Worm (Caenorhabditis elegans): ENCODE data around the gene H12D21.9.

Gene H12D21.9

ce11 chrV:14855626-14856025, 53.7 kb downstream of the H12D21.9 start (continued):
- no peak for TF ChIP-seq php-3 (GFP tag; IDR thresholded peaks at IDR 0.05)
- no peak for TF ChIP-seq sdz-12 (GFP tag; optimal IDR thresholded peaks at IDR 0.05)
- TF ChIP-seq lin-15B (tag; optimal IDR thresholded peaks at IDR 0.05) = no peak
- TF ChIP-seq tag-97 (GFP tag; IDR thresholded peaks at IDR 0.05) = no peak
- TF ChIP-seq nhr-77 (tag; optimal IDR thresholded peaks at IDR 0.05) = peak; percentile 6
- no peak for TF ChIP-seq zag-1 (tag; optimal IDR thresholded peaks at IDR 0.05)
- TF ChIP-seq Y5F2A.4 (GFP tag; optimal IDR thresholded peaks at IDR 0.05) = no peak
- TF ChIP-seq Y48G9A.11 (GFP tag; IDR thresholded peaks at IDR 0.05) = 0 out of 2 replicates have a peak, but pooled peaks have one; percentile 28
- TF ChIP-seq ceh-20 (GFP tag; IDR thresholded peaks at IDR 0.05) = 0 out of 2 replicates have a peak, but pooled peaks have one; percentile 58
- peak; percentile 58; the same call in 1 of the 2 replicates for TF ChIP-seq hmg-1.1 (GFP tag; IDR thresholded peaks at IDR 0.05)
- TF ChIP-seq nhr-28 (tag; optimal IDR thresholded peaks at IDR 0.05) = peak; percentile 8
- peak in 1 of 2 experiments; percentile 37 for TF ChIP-seq daf-16 (GFP tag; optimal IDR thresholded peaks at IDR 0.05)
- peak; percentile 66 for TF ChIP-seq daf-16 (tag; optimal IDR thresholded peaks at IDR 0.05)
- TF ChIP-seq lin-1 (GFP tag; IDR thresholded peaks at IDR 0.05) = peak; percentile 48; the same call in 1 of the 2 replicates
- peak; percentile 62; the same call in 1 of the 2 replicates for TF ChIP-seq arid-1 (GFP tag; conservative IDR thresholded peaks at IDR 0.05)
- TF ChIP-seq tra-1 (GFP tag; IDR thresholded peaks at IDR 0.05) = 0 out of 2 replicates have a peak, but pooled peaks have one; percentile 22
- TF ChIP-seq spr-3 (GFP tag; optimal IDR thresholded peaks at IDR 0.05) = peak; percentile 35
- 0 out of 4 replicates have a peak, but pooled peaks of 1 of the 2 experiments have one; percentile 63 for TF ChIP-seq madf-5 (GFP tag; IDR thresholded peaks at IDR 0.05)
- TF ChIP-seq fos-1 (tag; optimal IDR thresholded peaks at IDR 0.05) = no peak

DNA sequence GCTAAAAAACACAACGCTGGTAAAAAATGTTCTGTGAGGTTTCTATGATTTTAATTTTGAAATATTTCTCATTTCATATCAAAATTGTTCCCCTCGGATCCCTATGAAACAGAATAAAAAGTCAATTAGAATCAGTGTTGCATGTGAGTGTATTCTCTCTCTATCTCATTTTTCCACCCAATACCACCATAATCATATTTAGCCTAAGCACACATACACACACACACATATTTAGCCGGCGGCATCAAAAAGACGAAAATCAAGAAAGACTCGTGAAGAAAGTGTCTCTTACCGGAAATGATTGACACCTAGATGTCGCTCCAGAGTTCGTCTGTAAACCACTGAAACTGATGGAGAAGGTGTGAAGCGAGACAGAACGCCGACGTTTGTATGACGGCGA, 55.0 kb downstream of the H12D21.9 start:
- TF ChIP-seq unc-39 (tag; optimal IDR thresholded peaks at IDR 0.05) (no peak), aha-1 (tag) (peak; percentile 72), dmd-6 (GFP tag; IDR thresholded peaks at IDR 0.05) (0 out of 2 replicates have a peak, but pooled peaks have one; percentile 21), ztf-11 (tag; optimal IDR thresholded peaks at IDR 0.05) (no peak)

DNA sequence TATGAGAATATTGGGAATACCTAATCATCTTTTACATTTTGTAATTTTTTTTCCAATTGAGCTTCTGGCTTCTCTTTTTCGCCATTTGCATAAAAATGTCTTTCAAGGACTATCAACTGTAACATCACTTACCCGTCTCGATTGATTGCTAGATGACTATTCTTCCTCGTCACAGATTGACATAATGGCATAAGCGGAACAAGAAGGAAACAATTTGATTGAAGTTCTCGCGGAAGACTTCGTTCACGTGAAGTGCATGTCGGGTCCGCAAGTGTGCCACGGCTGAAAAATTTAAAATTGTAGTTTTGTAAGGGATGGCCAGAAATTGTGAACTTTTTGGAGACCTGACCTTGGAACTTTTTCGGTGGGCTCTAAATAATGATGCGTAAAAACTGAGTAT, 55.5 kb downstream of the H12D21.9 start:
- TF ChIP-seq lir-3 (tag; optimal IDR thresholded peaks at IDR 0.05) (no peak), tra-1 (GFP tag; IDR thresholded peaks at IDR 0.05) (no peak), dmd-6 (GFP tag; IDR thresholded peaks at IDR 0.05) (peak; percentile 86), mxl-2 (GFP tag; conservative IDR thresholded peaks at IDR 0.05) (peak; percentile 83)

ce11 chrV:14852620-14853019, 56.7 kb downstream of the H12D21.9 start:
- TF ChIP-seq unc-39 (tag; optimal IDR thresholded peaks at IDR 0.05) = no peak
- TF ChIP-seq unc-62 (GFP tag; optimal IDR thresholded peaks at IDR 0.05 in 1 of 2) = peak in 1 of 2 experiments; percentile 85
- TF ChIP-seq unc-62 (tag; optimal IDR thresholded peaks at IDR 0.05) = no peak
- TF ChIP-seq daf-16 (GFP tag; optimal IDR thresholded peaks at IDR 0.05) = no peak
- TF ChIP-seq daf-16 (tag; optimal IDR thresholded peaks at IDR 0.05) = no peak
- peak; percentile 90 for TF ChIP-seq aha-1 (tag)
- no peak for TF ChIP-seq pha-4 (GFP tag; IDR thresholded peaks at IDR 0.05)
- TF ChIP-seq pha-4 (tag; optimal IDR thresholded peaks at IDR 0.05) = no peak
- TF ChIP-seq nhr-48 (tag; optimal IDR thresholded peaks at IDR 0.05) = no peak
- TF ChIP-seq lir-3 (tag; optimal IDR thresholded peaks at IDR 0.05) = no peak

DNA sequence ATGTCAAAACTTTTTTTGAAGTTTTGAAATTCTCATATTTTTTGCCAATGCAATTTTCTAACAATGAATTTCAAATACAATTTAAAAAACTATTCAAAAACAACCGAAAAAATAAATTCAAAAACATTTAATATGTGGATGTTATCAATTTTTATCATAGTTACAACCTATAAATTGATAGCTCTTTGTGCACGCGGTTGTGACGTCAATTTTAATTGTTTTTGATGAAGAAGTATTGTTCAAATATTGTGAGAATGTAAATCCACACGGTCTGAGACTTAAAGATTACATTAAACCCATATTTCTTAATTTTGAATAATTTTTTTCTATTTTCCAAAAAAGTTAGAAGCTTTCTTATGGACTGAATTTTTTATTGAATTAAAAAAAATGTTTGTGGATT, 57.3 kb downstream of the H12D21.9 start:
- TF ChIP-seq unc-62 (GFP tag; optimal IDR thresholded peaks at IDR 0.05 in 1 of 2) (no peak), unc-62 (tag; optimal IDR thresholded peaks at IDR 0.05) (no peak), madf-9 (GFP tag; conservative IDR thresholded peaks at IDR 0.05) (no peak), php-3 (GFP tag; IDR thresholded peaks at IDR 0.05) (peak; percentile 53; the same call in 1 of the 2 replicates), daf-16 (GFP tag; optimal IDR thresholded peaks at IDR 0.05) (no peak), daf-16 (tag; optimal IDR thresholded peaks at IDR 0.05) (peak; percentile 54), dve-1 (tag; optimal IDR thresholded peaks at IDR 0.05; ENCODE audit: insufficient read depth) (peak; percentile 70), lin-15B (tag; optimal IDR thresholded peaks at IDR 0.05) (no peak)

Data from whole organism, L4 larva.